Fruit fly (Drosophila melanogaster): ENCODE measurements around the gene Amt.
A peak's percentile ranks its signal among the peaks of the same experiment; 100 is the strongest.

Gene Amt

DNA sequence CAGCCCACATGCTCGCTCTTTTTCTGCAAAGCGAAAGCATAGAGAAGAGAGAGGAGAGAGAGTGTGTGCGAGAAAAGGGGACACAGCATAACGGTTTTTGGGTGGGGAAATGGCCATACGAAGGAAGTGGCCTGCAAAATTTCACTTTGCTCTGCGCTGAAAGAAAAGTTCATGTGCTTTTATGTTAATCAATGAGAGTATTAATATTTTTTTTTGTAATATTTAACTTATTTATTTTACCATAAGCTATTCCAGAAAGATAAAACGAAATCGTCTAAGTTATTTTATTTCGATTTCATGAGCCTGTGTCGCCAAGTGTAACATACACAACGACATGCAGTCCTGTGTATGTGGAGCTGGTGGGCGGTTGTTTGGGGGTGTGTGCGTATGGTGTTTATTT, 1.5 kb upstream of the Amt start (continued):
- TF ChIP-seq ham (GFP tag; IDR thresholded peaks at IDR 0.05) (no peak), sisA (GFP tag; IDR thresholded peaks at IDR 0.05) (peak; percentile 63), CG31224 (GFP tag; IDR thresholded peaks at IDR 0.05) (peak; percentile 60), HmgZ (tag; optimal IDR thresholded peaks at IDR 0.05) (peak; percentile 67), CG4404 (GFP tag; IDR thresholded peaks at IDR 0.05) (peak; percentile 52), inv (GFP tag; IDR thresholded peaks at IDR 0.05; ENCODE audit: partially characterized antibody) (no peak), danr (GFP tag; IDR thresholded peaks at IDR 0.05) (peak; percentile 32; the same call in 1 of the 2 replicates), lola (GFP tag; optimal IDR thresholded peaks at IDR 0.05) (peak in 1 of 3 experiments; percentile 3), ase (GFP tag; IDR thresholded peaks at IDR 0.05) (peak; percentile 56; the same call in 2 of the 3 replicates), stc (GFP tag; IDR thresholded peaks at IDR 0.05) (peak; percentile 71), MESR4 (GFP tag; optimal IDR thresholded peaks at IDR 0.05) (no peak), sr (GFP tag; IDR thresholded peaks at IDR 0.05) (0 out of 3 replicates have a peak, but pooled peaks have one; percentile 15), pho (GFP tag; optimal IDR thresholded peaks at IDR 0.05) (peak; percentile 46), ttk (GFP tag; IDR thresholded peaks at IDR 0.05) (peak; percentile 68), tgo (GFP tag; IDR thresholded peaks at IDR 0.05) (peak; percentile 80), dati (GFP tag; IDR thresholded peaks at IDR 0.05) (peak; percentile 49; the same call in 1 of the 2 replicates), CG12219 (GFP tag; optimal IDR thresholded peaks at IDR 0.05) (peak; percentile 23), Mad (GFP tag; optimal IDR thresholded peaks at IDR 0.05) (peak; percentile 11), C15 (GFP tag; IDR thresholded peaks at IDR 0.05) (0 out of 3 replicates have a peak, but pooled peaks have one; percentile 26), E2f1 (GFP tag; IDR thresholded peaks at IDR 0.05) (peak; percentile 76), Ets65A (GFP tag) (peak; percentile 89), CG7839 (tag; optimal IDR thresholded peaks at IDR 0.05) (no peak), CG9817 (tag; optimal IDR thresholded peaks at IDR 0.05) (peak; percentile 69), CG1602 (GFP tag; optimal IDR thresholded peaks at IDR 0.05) (no peak), onecut (GFP tag; IDR thresholded peaks at IDR 0.05) (peak; percentile 51), tio (GFP tag; optimal IDR thresholded peaks at IDR 0.05) (no peak), so (GFP tag; IDR thresholded peaks at IDR 0.05) (peak; percentile 73; the same call in 1 of the 3 replicates), CG4424 (GFP tag; optimal IDR thresholded peaks at IDR 0.05) (peak; percentile 24), Doc2 (GFP tag; IDR thresholded peaks at IDR 0.05) (0 out of 2 replicates have a peak, but pooled peaks have one; percentile 5), CG3838 (GFP tag; optimal IDR thresholded peaks at IDR 0.05) (no peak), CG17829 (tag; optimal IDR thresholded peaks at IDR 0.05) (peak; percentile 52), CG32767 (GFP tag; IDR thresholded peaks at IDR 0.05) (peak; percentile 52; the same call in 1 of the 2 replicates), esg (GFP tag; conservative IDR thresholded peaks at IDR 0.05) (peak; percentile 70), NfI (GFP tag; optimal IDR thresholded peaks at IDR 0.05) (peak; percentile 74), CG32772 (GFP tag; IDR thresholded peaks at IDR 0.05) (peak; percentile 69), CG9932 (GFP tag; IDR thresholded peaks at IDR 0.05) (peak; percentile 81), ap (GFP tag; IDR thresholded peaks at IDR 0.05) (peak; percentile 61), jumu (GFP tag; optimal IDR thresholded peaks at IDR 0.05) (no peak), CG7271 (tag; optimal IDR thresholded peaks at IDR 0.05) (no peak), CG10366 (GFP tag; IDR thresholded peaks at IDR 0.05) (peak; percentile 81), CG18011 (GFP tag; optimal IDR thresholded peaks at IDR 0.05) (peak; percentile 10), Dbx (GFP tag; IDR thresholded peaks at IDR 0.05) (peak; percentile 78), kay (GFP tag; optimal IDR thresholded peaks at IDR 0.05) (peak; percentile 32), CG7556 (GFP tag; optimal IDR thresholded peaks at IDR 0.05) (peak; percentile 87), NFAT (GFP tag; IDR thresholded peaks at IDR 0.05) (peak; percentile 51; the same call in 1 of the 2 replicates), ci (GFP tag; IDR thresholded peaks at IDR 0.05) (peak; percentile 75; the same call in 2 of the 3 replicates), nom (GFP tag; optimal IDR thresholded peaks at IDR 0.05) (no peak), CG4617 (GFP tag; optimal IDR thresholded peaks at IDR 0.05; ENCODE audit: borderline replicate concordance) (no peak), CG11456 (GFP tag; IDR thresholded peaks at IDR 0.05) (peak; percentile 68; the same call in 1 of the 3 replicates), CG14441 (GFP tag; IDR thresholded peaks at IDR 0.05) (peak; percentile 73), CG13894 (tag; optimal IDR thresholded peaks at IDR 0.05) (no peak), HLH3B (GFP tag; IDR thresholded peaks at IDR 0.05) (peak; percentile 68)

Measured in whole organism, embryonic.